Worm (Caenorhabditis elegans): ENCODE measurements around the gene pro-3.

DNA sequence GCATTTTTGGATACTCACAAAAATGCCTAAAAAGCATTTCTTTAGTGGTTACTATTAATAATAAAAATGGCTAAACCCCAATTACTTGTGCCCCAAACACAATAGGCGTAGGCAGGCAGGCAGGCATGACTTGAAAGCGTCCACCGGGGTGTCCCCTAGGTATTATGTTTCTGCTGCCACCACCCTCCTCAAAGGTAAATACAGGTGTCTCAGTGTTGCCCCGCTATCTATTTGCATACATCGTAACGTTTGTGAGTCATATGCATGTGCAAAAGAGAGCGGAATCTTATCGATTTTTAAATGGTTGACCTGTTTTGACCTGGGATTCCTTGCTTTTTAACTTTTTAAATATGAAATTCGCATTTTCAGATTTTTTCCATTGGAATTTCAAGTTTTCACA, 35.0 kb upstream of the pro-3 start:
- no peak for TF ChIP-seq unc-62 (GFP tag; optimal IDR thresholded peaks at IDR 0.05)
- TF ChIP-seq blmp-1 (tag; optimal IDR thresholded peaks at IDR 0.05): no peak
- no peak for TF ChIP-seq unc-120 (tag; optimal IDR thresholded peaks at IDR 0.05; ENCODE audit: poor library complexity, severe bottlenecking)
- peak; percentile 47 for TF ChIP-seq pha-4 (tag; optimal IDR thresholded peaks at IDR 0.05)

Data from whole organism, mixed stage, embryonic.